Worm (Caenorhabditis elegans) whole organism, L4/young adult: Measurements from ENCODE around the gene C02B8.1.

ENCODE experiments used
- W03F9.2 ChIP-seq: fragments of 150-350 bp; optimal IDR thresholded peaks from 2 replicates; lab custom pipeline; 2014; ENCODE audit warnings: missing biosample characterization, missing genetic modification characterization
- dao-5 ChIP-seq: sonication (generic microtip); optimal IDR thresholded peaks from 2 replicates; lab custom pipeline; 2016; ENCODE audit warnings: missing genotype, missing genetic modification characterization, moderate library complexity, missing compliant biosample characterization
- him-1 ChIP-seq: sonication (generic microtip); optimal IDR thresholded peaks from 2 replicates; lab custom pipeline; 2016; ENCODE audit warnings: missing genotype, missing genetic modification reagents, missing genetic modification characterization, missing compliant biosample characterization

C02B8.1 gene

ce11 chrX:8185037-8185436 lies 37.5 kb downstream of the C02B8.1 start, which contains the start of gene C17H11.5:
Gene C17H11.5 (minus strand): TSS chrX:8185137.
- no peak for TF ChIP-seq him-1 (tag; lab: Kevin White, UChicago)
- no peak for TF ChIP-seq dao-5 (tag; lab: Kevin White, UChicago)
- TF ChIP-seq W03F9.2 (tag; lab: Kevin White, UChicago): no peak

ce11 chrX:8193213-8193612 lies 45.7 kb downstream of the C02B8.1 start:
- TF ChIP-seq W03F9.2 (tag; lab: Kevin White, UChicago): no peak
- TF ChIP-seq him-1 (tag; lab: Kevin White, UChicago): no peak
- no peak for TF ChIP-seq dao-5 (tag; lab: Kevin White, UChicago)
